Fruit fly (Drosophila melanogaster): ENCODE data around the gene RpS6.
A peak's percentile ranks its signal among the peaks of the same experiment; 100 is the strongest.

Gene RpS6

DNA sequence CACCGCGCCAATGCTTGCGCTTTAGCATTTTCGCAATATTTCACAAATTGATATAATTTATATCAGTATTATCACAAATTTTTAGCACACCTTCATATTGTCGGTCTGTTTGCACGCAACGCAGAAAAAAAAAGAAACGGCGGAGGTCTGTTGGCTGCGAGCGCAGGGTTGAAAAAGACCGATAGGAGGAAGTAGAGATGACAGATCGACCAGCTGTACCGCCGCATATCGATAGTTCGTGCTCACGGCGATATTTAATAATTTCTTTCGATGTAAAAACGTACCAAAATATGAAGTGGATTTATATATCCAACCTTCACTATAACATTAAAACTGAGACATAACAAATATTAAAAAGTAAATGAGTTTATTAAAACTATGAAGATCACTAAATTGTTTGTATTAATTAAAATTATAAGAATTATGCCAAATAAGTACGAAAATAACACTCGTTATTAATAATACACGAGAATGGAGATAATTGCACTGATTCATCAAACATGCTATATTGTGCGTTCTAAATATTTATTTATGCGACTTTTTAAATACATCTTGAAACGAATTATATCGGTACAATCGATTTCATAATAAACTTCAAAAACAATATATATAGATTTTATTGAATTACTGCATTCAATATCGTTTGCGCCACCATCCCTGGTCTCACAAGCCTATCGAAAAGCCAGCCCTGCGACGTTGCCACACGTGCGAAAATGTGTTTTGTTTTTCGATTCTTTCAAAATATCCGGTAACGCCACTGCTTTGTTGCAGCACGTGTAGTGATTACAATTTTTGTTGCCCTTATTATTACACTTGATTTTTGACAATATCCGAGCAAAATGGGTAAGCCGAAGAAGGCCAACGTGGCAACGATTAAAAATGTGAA, at the start of gene RpS6, which contains the start of gene bys (continued):
- no peak for TF ChIP-seq klu (GFP tag; IDR thresholded peaks at IDR 0.05)

DNA sequence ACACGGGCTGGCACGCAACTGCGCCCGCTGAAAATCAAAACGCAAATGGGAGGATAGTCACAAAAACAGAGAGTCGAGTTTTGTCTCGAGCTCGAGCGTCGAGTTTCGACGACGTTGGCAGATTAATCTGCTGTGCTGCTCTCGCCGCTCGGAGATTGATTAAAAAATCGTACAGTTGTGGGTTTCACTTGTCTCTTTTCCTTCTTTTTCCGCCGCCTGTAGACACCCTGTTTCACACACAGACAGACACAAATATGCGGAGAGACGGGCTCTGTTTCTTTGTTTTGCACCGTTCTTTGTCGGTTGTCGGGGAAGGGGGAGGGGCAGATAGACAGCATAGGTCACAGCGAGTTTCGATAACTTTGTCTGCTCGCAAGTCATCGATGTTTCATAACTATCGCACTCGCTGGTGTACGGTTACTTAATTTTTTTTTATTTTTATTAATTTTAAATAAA, 45.8 kb upstream of the RpS6 start, which contains the start of gene orion:
Gene orion (minus strand): TSS at position 51 of the 456 bp plus-strand sequence.
- TF ChIP-seq Lim3 (GFP tag; IDR thresholded peaks at IDR 0.05) (no peak), unc-4 (GFP tag; IDR thresholded peaks at IDR 0.05; ENCODE audit: partially characterized antibody) (peak; percentile 83), zf30C (GFP tag; optimal IDR thresholded peaks at IDR 0.05) (peak; percentile 9), ci (GFP tag; IDR thresholded peaks at IDR 0.05) (peak; percentile 74; the same call in 1 of the 3 replicates), exex (tag; optimal IDR thresholded peaks at IDR 0.05) (no peak), CG3838 (GFP tag; optimal IDR thresholded peaks at IDR 0.05) (peak; percentile 68), CG42726 (GFP tag; IDR thresholded peaks at IDR 0.05; ENCODE audit: partially characterized antibody) (peak; percentile 62; the same call in 1 of the 2 replicates), CG13424 (tag; optimal IDR thresholded peaks at IDR 0.05) (peak; percentile 27), Dref (GFP tag; IDR thresholded peaks at IDR 0.05) (peak; percentile 73), CG8359 (GFP tag; optimal IDR thresholded peaks at IDR 0.05; ENCODE audit: borderline replicate concordance) (no peak), Fer1 (GFP tag; optimal IDR thresholded peaks at IDR 0.05) (peak; percentile 58), ranshi (GFP tag; IDR thresholded peaks at IDR 0.05) (peak; percentile 48; the same call in 1 of the 2 replicates), mirr (GFP tag; optimal IDR thresholded peaks at IDR 0.05) (peak; percentile 52), YL-1 (GFP tag; optimal IDR thresholded peaks at IDR 0.05) (peak; percentile 67), nom (GFP tag; optimal IDR thresholded peaks at IDR 0.05) (peak; percentile 96), cg (GFP tag; optimal IDR thresholded peaks at IDR 0.05) (peak; percentile 81), CG17829 (tag; optimal IDR thresholded peaks at IDR 0.05) (peak; percentile 42), CG10543 (GFP tag; optimal IDR thresholded peaks at IDR 0.05) (peak; percentile 66), lilli (GFP tag; optimal IDR thresholded peaks at IDR 0.05) (peak; percentile 42), stwl (tag; optimal IDR thresholded peaks at IDR 0.05) (peak; percentile 56), vnd (GFP tag; IDR thresholded peaks at IDR 0.05; ENCODE audit: partially characterized antibody) (peak; percentile 71), nerfin-2 (GFP tag; IDR thresholded peaks at IDR 0.05; ENCODE audit: partially characterized antibody) (peak; percentile 59), gcm (GFP tag; optimal IDR thresholded peaks at IDR 0.05) (peak; percentile 46), sima (GFP tag; optimal IDR thresholded peaks at IDR 0.05) (no peak), zen2 (GFP tag; IDR thresholded peaks at IDR 0.05; ENCODE audit: partially characterized antibody) (peak; percentile 55; the same call in 1 of the 3 replicates), Nf-YC (tag; optimal IDR thresholded peaks at IDR 0.05) (no peak), ara (GFP tag; IDR thresholded peaks at IDR 0.05) (0 out of 2 replicates have a peak, but pooled peaks have one; percentile 25), Dll (GFP tag; IDR thresholded peaks at IDR 0.05; ENCODE audit: partially characterized antibody) (peak; percentile 87), CG15479 (GFP tag; optimal IDR thresholded peaks at IDR 0.05) (no peak), trem (tag; optimal IDR thresholded peaks at IDR 0.05) (peak; percentile 2), psq (GFP tag; optimal IDR thresholded peaks at IDR 0.05) (peak; percentile 17), CG16813 (GFP tag; IDR thresholded peaks at IDR 0.05; ENCODE audit: partially characterized antibody) (peak; percentile 69), mld (GFP tag; IDR thresholded peaks at IDR 0.05; ENCODE audit: partially characterized antibody) (peak; percentile 61; the same call in 1 of the 3 replicates), CG13287 (GFP tag; IDR thresholded peaks at IDR 0.05; ENCODE audit: partially characterized antibody) (peak; percentile 86), bowl (GFP tag; IDR thresholded peaks at IDR 0.05) (no peak), tna (GFP tag; IDR thresholded peaks at IDR 0.05; ENCODE audit: partially characterized antibody) (peak; percentile 75), Sox102F (GFP tag; optimal IDR thresholded peaks at IDR 0.05) (no peak), BtbVII (GFP tag; optimal IDR thresholded peaks at IDR 0.05) (peak; percentile 39), CG6791 (GFP tag; IDR thresholded peaks at IDR 0.05; ENCODE audit: partially characterized antibody) (peak; percentile 85), CG9797 (GFP tag; optimal IDR thresholded peaks at IDR 0.05) (peak; percentile 27), hkb (optimal IDR thresholded peaks at IDR 0.05) (no peak), hkb (GFP tag; IDR thresholded peaks at IDR 0.05) (peak; percentile 35; the same call in 1 of the 2 replicates), az2 (GFP tag; optimal IDR thresholded peaks at IDR 0.05) (peak; percentile 3)

All from whole organism, embryonic.